Fruit fly (Drosophila melanogaster) whole organism, wandering third instar larva: ENCODE data around the gene Awh.
A peak's percentile ranks its signal among the peaks of the same experiment; 100 is the strongest.

Source experiments
- CG32264 ChIP-seq: fragments of 200-800 bp; sonication (Bioruptor generic); optimal IDR thresholded peaks from 2 replicates; lab custom pipeline; 2016; ENCODE audit warnings: missing biosample characterization, missing genetic modification characterization
- CrebA ChIP-seq: fragments of 200-800 bp; sonication (Bioruptor generic); optimal IDR thresholded peaks from 2 replicates; lab custom pipeline; 2016; ENCODE audit warnings: missing biosample characterization, mild to moderate bottlenecking, missing genetic modification characterization, borderline replicate concordance
- HLH106 ChIP-seq: fragments of 200-800 bp; optimal IDR thresholded peaks from 3 replicates; lab custom pipeline; 2019; ENCODE audit warnings: missing biosample characterization, mild to moderate bottlenecking, missing genetic modification characterization, moderate library complexity
- Hr78 ChIP-seq: fragments of >200 bp; optimal IDR thresholded peaks from 2 replicates; lab custom pipeline; 2017; ENCODE audit warnings: missing biosample characterization, missing genetic modification characterization
- Hr83 ChIP-seq: fragments of 200-300 bp; sonication (Bioruptor generic); optimal IDR thresholded peaks from 2 replicates; lab custom pipeline; 2016; ENCODE audit warnings: missing biosample characterization, mild to moderate bottlenecking, missing genetic modification characterization, moderate library complexity; ENCODE audit not compliant: poor library complexity, severe bottlenecking
- Myc ChIP-seq: fragments of >200 bp; optimal IDR thresholded peaks from 2 replicates; lab custom pipeline; 2017
- N ChIP-seq: fragments of >200 bp; optimal IDR thresholded peaks from 2 replicates; lab custom pipeline; 2018; ENCODE audit warnings: missing biosample characterization, missing external identifiers, missing genetic modification characterization
- OdsH ChIP-seq: fragments of 200-800 bp; sonication (Bioruptor generic); optimal IDR thresholded peaks from 2 replicates; lab custom pipeline; 2016; ENCODE audit warnings: missing biosample characterization, mild to moderate bottlenecking, missing genetic modification characterization
- Sp1 ChIP-seq: fragments of 200-800 bp; sonication (Bioruptor generic); optimal IDR thresholded peaks from 3 replicates; lab custom pipeline; 2019; ENCODE audit warnings: missing biosample characterization, mild to moderate bottlenecking, missing genetic modification characterization, moderate library complexity
- Vsx2 ChIP-seq: fragments of 200-300, 225-300 bp; sonication (Bioruptor generic); optimal IDR thresholded peaks from 2 replicates; lab custom pipeline; 2018; ENCODE audit warnings: missing biosample characterization, missing genetic modification characterization; ENCODE audit not compliant: partially characterized antibody
- lola ChIP-seq: fragments of >200 bp; optimal IDR thresholded peaks from 2 replicates; lab custom pipeline; 2017; ENCODE audit warnings: missing biosample characterization, missing genetic modification characterization
- tai ChIP-seq: sonication (Bioruptor generic); optimal IDR thresholded peaks from 2 replicates; lab custom pipeline; 2016; ENCODE audit warnings: missing biosample characterization, missing genetic modification characterization
- woc ChIP-seq: sonication (Bioruptor generic); optimal IDR thresholded peaks from 2 replicates; lab custom pipeline; 2016; ENCODE audit warnings: missing biosample characterization, mild to moderate bottlenecking, missing genetic modification characterization

DNA sequence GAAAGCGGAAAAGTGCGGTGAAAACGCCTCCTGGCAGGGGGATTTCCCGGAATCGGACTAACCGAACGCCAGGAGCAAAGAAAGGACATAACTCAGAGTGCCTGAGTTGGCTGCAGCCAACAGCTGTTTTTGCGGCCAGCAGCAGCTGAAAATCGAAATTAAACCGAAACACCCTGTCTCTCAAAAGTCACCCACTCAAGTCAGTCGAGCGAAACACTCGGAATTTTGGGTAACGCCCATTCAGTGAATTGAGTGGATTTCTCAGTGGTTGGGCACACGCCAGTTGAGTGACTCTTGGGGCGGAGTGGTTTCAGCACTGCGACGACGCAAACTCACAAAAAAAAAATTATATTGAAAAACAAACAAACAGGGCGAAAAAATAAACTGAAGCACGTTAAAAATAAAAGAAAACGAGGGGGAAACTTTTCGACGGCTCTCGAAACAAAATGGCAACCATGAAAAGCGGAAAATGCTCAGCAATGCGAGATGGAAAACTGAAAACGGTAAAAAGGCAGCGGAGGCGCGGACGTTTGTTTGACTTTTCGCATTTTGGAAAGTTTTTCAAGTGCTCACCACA is 32.8 kb downstream of the Awh start:
- no peak for TF ChIP-seq N (GFP tag; lab: Kevin White, UChicago)
- TF ChIP-seq Hr78: no peak
- TF ChIP-seq CG32264 (GFP tag; lab: Kevin White, UChicago): no peak
- TF ChIP-seq Sp1: peak; percentile 69
- TF ChIP-seq CrebA (GFP tag; lab: Kevin White, UChicago): peak; percentile 18
- TF ChIP-seq woc (GFP tag; lab: Kevin White, UChicago): no peak
- no peak for TF ChIP-seq Myc (lab: Kevin White, UChicago)
- TF ChIP-seq HLH106 (tag; lab: Kevin White, UChicago): no peak
- no peak for TF ChIP-seq Hr83 (GFP tag; lab: Kevin White, UChicago)
- TF ChIP-seq OdsH (GFP tag; lab: Kevin White, UChicago): no peak
- TF ChIP-seq lola: no peak
- no peak for TF ChIP-seq Vsx2 (GFP tag; lab: Kevin White, UChicago)
- no peak for TF ChIP-seq tai (GFP tag; lab: Kevin White, UChicago)
